Worm (Caenorhabditis elegans) whole organism, L2 larva: Measurements from ENCODE around the gene C25E10.8.

ENCODE experiments used
- C34F6.9 ChIP-seq: fragments of 150-350 bp; optimal IDR thresholded peaks from 2 replicates; lab custom pipeline; 2014; ENCODE audit warnings: missing biosample characterization, missing genetic modification characterization
- F13H6.1 ChIP-seq: sonication (generic microtip); optimal IDR thresholded peaks from 2 replicates; lab custom pipeline; 2016; ENCODE audit warnings: missing genetic modification characterization, missing compliant biosample characterization
- R02D3.7 ChIP-seq: fragments of 150-350 bp; optimal IDR thresholded peaks from 2 replicates; lab custom pipeline; 2014; ENCODE audit warnings: missing biosample characterization, missing genetic modification characterization
- Y55F3AM.14 ChIP-seq: fragments of 200-800 bp; sonication (Bioruptor generic); optimal IDR thresholded peaks from 2 replicates; lab custom pipeline; 2018; ENCODE audit warnings: mild to moderate bottlenecking, missing genetic modification characterization, missing compliant biosample characterization
- ZK546.5 ChIP-seq: sonication (generic microtip); optimal IDR thresholded peaks from 2 replicates; lab custom pipeline; 2017; ENCODE audit warnings: missing biosample characterization, missing genetic modification characterization
- aly-2 ChIP-seq: fragments of 150-350 bp; optimal IDR thresholded peaks from 2 replicates; lab custom pipeline; 2014; ENCODE audit warnings: missing biosample characterization, missing genetic modification characterization
- ama-1 ChIP-seq: fragments of 150-350 bp; optimal IDR thresholded peaks from 2 replicates; lab custom pipeline; 2018; ENCODE audit warnings: inconsistent platforms
- ceh-82 ChIP-seq: fragments of 150-350 bp; optimal IDR thresholded peaks from 2 replicates; lab custom pipeline; 2014; ENCODE audit warnings: missing biosample characterization, missing genetic modification characterization
- crh-2 ChIP-seq: sonication (generic microtip); optimal IDR thresholded peaks from 2 replicates; lab custom pipeline; 2017; ENCODE audit warnings: missing biosample characterization, missing genetic modification characterization
- egl-27 ChIP-seq: sonication (generic microtip); optimal IDR thresholded peaks from 3 replicates; lab custom pipeline; 2017; ENCODE audit warnings: missing biosample characterization, missing genetic modification reagents, missing genetic modification characterization
- fos-1 ChIP-seq: fragments of 150-350 bp; optimal IDR thresholded peaks from 2 replicates; lab custom pipeline; 2014; ENCODE audit warnings: missing biosample characterization, missing genetic modification characterization
- gmeb-1 ChIP-seq: fragments of 150-350 bp; optimal IDR thresholded peaks from 2 replicates; lab custom pipeline; 2014; ENCODE audit warnings: missing biosample characterization, missing genetic modification characterization
- lin-11 ChIP-seq: fragments of 150-350 bp; sonication (generic microtip); optimal IDR thresholded peaks from 2 replicates; lab custom pipeline; 2014; ENCODE audit warnings: missing biosample characterization, missing genetic modification characterization, inconsistent platforms, mixed read lengths
- lsy-2 ChIP-seq, 2 experiments: fragments of 150-350 bp in 1 of 2; sonication (generic microtip) in 1 of 2; optimal IDR thresholded peaks; 2 replicates each; lab custom pipeline; 2014 to 2017; ENCODE audit warnings: missing biosample characterization in 2 of 2, missing genetic modification characterization in 2 of 2
- mab-5 ChIP-seq: fragments of 150-350 bp; optimal IDR thresholded peaks from 2 replicates; lab custom pipeline; 2014; ENCODE audit warnings: missing biosample characterization, missing genetic modification characterization
- mbf-1 ChIP-seq: sonication (generic microtip); optimal IDR thresholded peaks from 2 replicates; lab custom pipeline; 2017; ENCODE audit warnings: missing biosample characterization, missing genetic modification characterization
- mdl-1 ChIP-seq, 2 experiments: fragments of 150-350 bp in 1 of 2; sonication (generic microtip) in 1 of 2; optimal IDR thresholded peaks; 2 replicates each; lab custom pipeline; 2017; ENCODE audit warnings: missing biosample characterization in 2 of 2, missing genetic modification characterization in 2 of 2
- nhr-10 ChIP-seq: sonication (generic microtip); optimal IDR thresholded peaks from 2 replicates; lab custom pipeline; 2017; ENCODE audit warnings: missing biosample characterization, missing genetic modification characterization
- nhr-12 ChIP-seq: fragments of 150-350 bp; optimal IDR thresholded peaks from 2 replicates; lab custom pipeline; 2014; ENCODE audit warnings: missing biosample characterization, missing genetic modification characterization
- nhr-129 ChIP-seq: fragments of 150-350 bp; optimal IDR thresholded peaks from 2 replicates; lab custom pipeline; 2014; ENCODE audit warnings: missing biosample characterization, missing genetic modification characterization
- nhr-21 ChIP-seq: fragments of 150-350 bp; optimal IDR thresholded peaks from 2 replicates; lab custom pipeline; 2014; ENCODE audit warnings: missing biosample characterization, missing genetic modification characterization
- nhr-23 ChIP-seq: fragments of 150-350 bp; optimal IDR thresholded peaks from 2 replicates; lab custom pipeline; 2014; ENCODE audit warnings: missing biosample characterization, missing genetic modification reagents, missing genetic modification characterization
- nhr-237 ChIP-seq: fragments of 150-350 bp; optimal IDR thresholded peaks from 2 replicates; lab custom pipeline; 2014; ENCODE audit warnings: missing biosample characterization, missing genetic modification characterization
- nhr-25 ChIP-seq: fragments of 150-350 bp; sonication (generic microtip); optimal IDR thresholded peaks from 3 replicates; lab custom pipeline; 2014; ENCODE audit warnings: missing biosample characterization, missing genetic modification characterization
- nhr-6 ChIP-seq: fragments of 150-350 bp; optimal IDR thresholded peaks from 2 replicates; lab custom pipeline; 2014; ENCODE audit warnings: missing biosample characterization, missing genetic modification characterization
- nhr-77 ChIP-seq: fragments of 150-350 bp; optimal IDR thresholded peaks from 2 replicates; lab custom pipeline; 2014; ENCODE audit warnings: missing biosample characterization, missing genetic modification characterization
- sem-4 ChIP-seq: fragments of 150-350 bp; optimal IDR thresholded peaks from 2 replicates; lab custom pipeline; 2014; ENCODE audit warnings: missing biosample characterization, missing genetic modification reagents, missing genetic modification characterization
- skn-1 ChIP-seq: sonication (generic microtip); optimal IDR thresholded peaks from 2 replicates; lab custom pipeline; 2017; ENCODE audit warnings: missing biosample characterization, missing genetic modification characterization
- sma-3 ChIP-seq: sonication (generic microtip); optimal IDR thresholded peaks from 2 replicates; lab custom pipeline; 2016; ENCODE audit warnings: missing genetic modification reagents, missing genetic modification characterization, missing compliant biosample characterization
- sma-9 ChIP-seq, 2 experiments: fragments of 150-350 bp in 1 of 2; sonication (generic microtip) in 1 of 2; optimal IDR thresholded peaks; 2 replicates each; lab custom pipeline; 2014 to 2016; ENCODE audit warnings: missing genetic modification characterization in 2 of 2, mild to moderate bottlenecking in 1 of 2, missing biosample characterization in 1 of 2, missing compliant biosample characterization in 1 of 2, missing genetic modification reagents in 1 of 2, moderate library complexity in 1 of 2
- snpc-4 ChIP-seq: fragments of 150-350 bp; optimal IDR thresholded peaks from 2 replicates; lab custom pipeline; 2014; ENCODE audit warnings: missing biosample characterization, missing genetic modification characterization
- unc-39 ChIP-seq: fragments of 150-350 bp; optimal IDR thresholded peaks from 2 replicates; lab custom pipeline; 2014; ENCODE audit warnings: missing biosample characterization, missing genetic modification characterization
- unc-55 ChIP-seq: fragments of 150-350 bp; sonication (generic microtip); optimal IDR thresholded peaks from 3 replicates; lab custom pipeline; 2014; ENCODE audit warnings: missing biosample characterization, missing genetic modification reagents, missing genetic modification characterization
- zag-1 ChIP-seq: fragments of 150-350 bp; optimal IDR thresholded peaks from 2 replicates; lab custom pipeline; 2014; ENCODE audit warnings: missing biosample characterization, missing genetic modification characterization
- ztf-1 ChIP-seq: fragments of 200-800 bp; sonication (Bioruptor generic); conservative IDR thresholded peaks from 2 replicates; pipeline ENCODE4 v1.3.6; 2022; ENCODE audit warnings: missing genetic modification characterization, missing compliant biosample characterization
- ztf-4 ChIP-seq: fragments of 150-350 bp; optimal IDR thresholded peaks from 2 replicates; lab custom pipeline; 2014; ENCODE audit warnings: missing biosample characterization, missing genetic modification characterization

C25E10.8 gene

DNA sequence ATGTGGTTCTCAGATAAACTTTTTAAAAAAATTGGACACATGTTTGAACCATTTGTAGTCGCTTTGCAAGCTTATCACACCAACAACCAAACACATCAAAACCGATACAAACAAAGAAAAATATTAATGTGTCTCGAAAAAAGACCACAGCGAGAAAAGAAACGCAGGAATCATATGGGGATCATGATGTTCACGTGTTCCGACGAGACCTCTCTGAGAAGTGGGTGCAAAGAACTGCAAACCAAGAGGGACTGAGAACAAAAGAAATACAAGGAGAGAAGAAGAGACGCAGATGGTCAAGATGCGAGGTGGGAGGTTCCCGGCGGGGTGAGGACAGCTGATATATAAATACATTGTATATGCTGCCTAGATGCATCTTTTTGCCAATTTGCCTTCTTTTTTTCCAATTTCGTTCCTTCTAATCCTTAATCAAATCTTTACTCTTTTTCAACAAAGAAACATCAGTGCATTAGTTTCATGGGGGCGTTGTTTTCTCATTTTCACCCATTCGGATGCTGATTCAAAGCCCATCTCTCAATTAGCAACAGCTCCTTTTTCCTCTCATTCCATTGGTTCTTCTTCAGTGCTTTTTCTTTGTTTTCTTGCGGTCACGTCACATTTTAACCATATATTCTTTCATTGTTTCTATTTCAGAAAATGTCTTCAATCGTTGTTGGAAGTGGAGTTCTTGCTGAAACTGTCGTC is 41.9 kb upstream of the C25E10.8 start, which contains the start of gene F21C10.10 (continued):
- no peak for TF ChIP-seq skn-1 (tag; lab: Kevin White, UChicago)
- peak; percentile 17 for TF ChIP-seq mab-5 (tag; lab: Kevin White, UChicago)
- TF ChIP-seq nhr-6 (tag; lab: Kevin White, UChicago): peak; percentile 85
- TF ChIP-seq crh-2 (tag; lab: Kevin White, UChicago): peak; percentile 88
- TF ChIP-seq ztf-4 (tag; lab: Kevin White, UChicago): peak; percentile 86
- peak; percentile 96 for TF ChIP-seq F13H6.1 (tag; lab: Kevin White, UChicago)
- TF ChIP-seq egl-27: peak; percentile 85
- TF ChIP-seq nhr-12 (tag; lab: Kevin White, UChicago): no peak
- peak; percentile 77 for TF ChIP-seq sem-4 (tag; lab: Kevin White, UChicago)
- no peak for TF ChIP-seq nhr-10 (tag; lab: Kevin White, UChicago)
- TF ChIP-seq ceh-82 (tag; lab: Kevin White, UChicago): no peak
- peak; percentile 70 for TF ChIP-seq fos-1 (tag; lab: Kevin White, UChicago)
- no peak for TF ChIP-seq nhr-23 (tag; lab: Kevin White, UChicago)

DNA sequence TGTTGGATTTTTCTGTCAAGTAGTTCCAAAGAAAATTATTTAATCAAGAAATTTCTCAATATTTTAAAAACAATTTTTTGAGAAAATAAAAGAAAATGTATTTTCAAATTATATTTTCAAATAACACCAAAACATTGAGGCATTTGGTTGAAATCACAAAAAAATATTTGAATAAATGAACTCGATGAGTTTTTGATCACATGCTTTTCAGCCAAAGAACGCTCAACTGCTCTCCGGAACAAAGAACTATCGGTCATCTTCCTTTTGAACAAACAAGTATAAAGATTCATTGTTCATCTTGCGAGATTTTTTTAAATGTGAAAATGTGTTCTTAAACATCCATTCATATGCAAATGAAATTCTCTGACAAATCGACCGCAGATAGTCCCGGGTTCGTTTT is 41.1 kb upstream of the C25E10.8 start:
- peak; percentile 20 for TF ChIP-seq C34F6.9 (tag; lab: Kevin White, UChicago)
- peak in 1 of 2 experiments; percentile 5 for TF ChIP-seq lsy-2 (tag; optimal IDR thresholded peaks at IDR 0.05; lab: Kevin White, UChicago)
- TF ChIP-seq unc-39 (tag; lab: Kevin White, UChicago): no peak
- peak; percentile 13 for TF ChIP-seq crh-2 (tag; lab: Kevin White, UChicago)
- TF ChIP-seq sma-9 (GFP tag; optimal IDR thresholded peaks at IDR 0.05; lab: Kevin White, UChicago): peak; percentile 43
- TF ChIP-seq sma-9 (tag; optimal IDR thresholded peaks at IDR 0.05; lab: Kevin White, UChicago): no peak

DNA sequence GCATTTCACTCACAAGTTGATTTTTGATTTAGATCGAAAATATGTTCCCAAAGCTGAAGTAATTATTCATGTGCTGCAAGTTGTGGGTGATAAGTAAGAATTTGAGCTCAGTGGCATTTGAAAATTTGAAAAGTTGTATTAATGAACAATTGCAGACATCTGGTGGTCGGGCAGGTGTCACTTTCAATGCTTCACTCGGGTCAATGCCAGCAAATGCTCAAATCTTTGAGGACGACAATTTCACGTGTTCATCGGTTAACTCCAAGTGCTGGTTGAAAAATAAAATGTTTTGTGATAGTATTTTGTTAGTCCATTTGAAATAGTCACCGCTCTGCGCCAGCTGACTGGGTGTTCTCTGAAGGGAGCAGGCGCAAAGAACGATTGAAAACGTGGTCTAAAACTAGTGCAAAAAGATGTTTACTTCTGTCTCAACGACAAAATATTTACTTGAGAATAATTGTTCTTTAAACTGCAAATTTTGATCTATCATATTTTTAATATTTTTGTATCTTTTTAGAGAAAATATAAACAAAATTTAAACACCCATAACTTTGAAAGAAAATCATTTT is 40.3 kb upstream of the C25E10.8 start:
- TF ChIP-seq nhr-129 (tag; lab: Kevin White, UChicago) (peak; percentile 93), mab-5 (tag; lab: Kevin White, UChicago) (no peak), crh-2 (tag; lab: Kevin White, UChicago) (peak; percentile 81), ZK546.5 (tag; lab: Kevin White, UChicago) (no peak), gmeb-1 (tag; lab: Kevin White, UChicago) (peak; percentile 51), sma-9 (GFP tag; optimal IDR thresholded peaks at IDR 0.05; lab: Kevin White, UChicago) (peak; percentile 96), sma-9 (tag; optimal IDR thresholded peaks at IDR 0.05; lab: Kevin White, UChicago) (no peak), Y55F3AM.14 (GFP tag; lab: Kevin White, UChicago) (peak; percentile 48), mbf-1 (no peak), ama-1 (peak; percentile 46), ztf-4 (tag; lab: Kevin White, UChicago) (peak; percentile 35), sma-3 (GFP tag; lab: Kevin White, UChicago) (peak; percentile 58), unc-55 (GFP tag; lab: Kevin White, UChicago) (peak; percentile 0), nhr-25 (tag; lab: Kevin White, UChicago) (peak; percentile 5), aly-2 (tag; lab: Kevin White, UChicago) (no peak), nhr-23 (tag; lab: Kevin White, UChicago) (no peak), ztf-1 (GFP tag; lab: Robert Waterston, UW) (no peak), egl-27 (no peak), lsy-2 (tag; optimal IDR thresholded peaks at IDR 0.05; lab: Kevin White, UChicago) (peak in 1 of 2 experiments; percentile 72), snpc-4 (tag; lab: Kevin White, UChicago) (peak; percentile 35), nhr-237 (no peak), mdl-1 (tag; optimal IDR thresholded peaks at IDR 0.05; lab: Kevin White, UChicago) (peak in 1 of 2 experiments; percentile 39), C34F6.9 (tag; lab: Kevin White, UChicago) (peak; percentile 68), F13H6.1 (tag; lab: Kevin White, UChicago) (peak; percentile 75), lin-11 (tag; lab: Kevin White, UChicago) (peak; percentile 7), nhr-21 (tag; lab: Kevin White, UChicago) (peak; percentile 21)

DNA sequence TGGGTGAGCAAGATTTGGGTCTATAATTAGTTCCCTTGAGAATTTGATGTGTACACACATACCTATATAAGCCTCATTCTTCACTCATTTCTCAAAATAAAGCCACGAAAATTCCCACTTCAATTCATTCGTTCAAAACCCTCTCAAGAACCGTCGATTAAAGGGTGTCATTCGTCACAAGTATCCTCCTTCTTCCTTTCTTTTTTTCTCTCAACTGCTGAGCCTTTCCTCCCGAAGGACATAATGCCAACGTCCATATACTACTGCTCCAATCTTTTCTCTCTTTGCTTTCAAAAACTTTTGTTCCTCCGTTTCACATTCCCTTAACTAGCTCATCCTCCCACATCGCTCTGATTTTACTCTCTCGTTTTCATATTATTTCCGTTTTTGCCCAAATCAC is 38.3 kb upstream of the C25E10.8 start, which contains the start of gene T27E4.1:
Gene T27E4.1, plus strand, starts transcription at position 137 of the 400 bp plus-strand sequence.
- peak; percentile 24 for TF ChIP-seq nhr-129 (tag; lab: Kevin White, UChicago)
- peak in 1 of 2 experiments; percentile 4 for TF ChIP-seq lsy-2 (tag; optimal IDR thresholded peaks at IDR 0.05; lab: Kevin White, UChicago)
- peak; percentile 40 for TF ChIP-seq C34F6.9 (tag; lab: Kevin White, UChicago)
- no peak for TF ChIP-seq nhr-237
- peak; percentile 28 for TF ChIP-seq sma-9 (GFP tag; optimal IDR thresholded peaks at IDR 0.05; lab: Kevin White, UChicago)
- TF ChIP-seq sma-9 (tag; optimal IDR thresholded peaks at IDR 0.05; lab: Kevin White, UChicago): no peak
- TF ChIP-seq R02D3.7 (tag; lab: Kevin White, UChicago): no peak
- peak; percentile 53 for TF ChIP-seq unc-55 (GFP tag; lab: Kevin White, UChicago)
- no peak for TF ChIP-seq nhr-77 (tag; lab: Kevin White, UChicago)
- peak; percentile 53 for TF ChIP-seq zag-1 (tag; lab: Kevin White, UChicago)
- no peak for TF ChIP-seq Y55F3AM.14 (GFP tag; lab: Kevin White, UChicago)
